Fruit fly (Drosophila melanogaster): ENCODE measurements around the gene CG17122.

The CG17122 gene

DNA sequence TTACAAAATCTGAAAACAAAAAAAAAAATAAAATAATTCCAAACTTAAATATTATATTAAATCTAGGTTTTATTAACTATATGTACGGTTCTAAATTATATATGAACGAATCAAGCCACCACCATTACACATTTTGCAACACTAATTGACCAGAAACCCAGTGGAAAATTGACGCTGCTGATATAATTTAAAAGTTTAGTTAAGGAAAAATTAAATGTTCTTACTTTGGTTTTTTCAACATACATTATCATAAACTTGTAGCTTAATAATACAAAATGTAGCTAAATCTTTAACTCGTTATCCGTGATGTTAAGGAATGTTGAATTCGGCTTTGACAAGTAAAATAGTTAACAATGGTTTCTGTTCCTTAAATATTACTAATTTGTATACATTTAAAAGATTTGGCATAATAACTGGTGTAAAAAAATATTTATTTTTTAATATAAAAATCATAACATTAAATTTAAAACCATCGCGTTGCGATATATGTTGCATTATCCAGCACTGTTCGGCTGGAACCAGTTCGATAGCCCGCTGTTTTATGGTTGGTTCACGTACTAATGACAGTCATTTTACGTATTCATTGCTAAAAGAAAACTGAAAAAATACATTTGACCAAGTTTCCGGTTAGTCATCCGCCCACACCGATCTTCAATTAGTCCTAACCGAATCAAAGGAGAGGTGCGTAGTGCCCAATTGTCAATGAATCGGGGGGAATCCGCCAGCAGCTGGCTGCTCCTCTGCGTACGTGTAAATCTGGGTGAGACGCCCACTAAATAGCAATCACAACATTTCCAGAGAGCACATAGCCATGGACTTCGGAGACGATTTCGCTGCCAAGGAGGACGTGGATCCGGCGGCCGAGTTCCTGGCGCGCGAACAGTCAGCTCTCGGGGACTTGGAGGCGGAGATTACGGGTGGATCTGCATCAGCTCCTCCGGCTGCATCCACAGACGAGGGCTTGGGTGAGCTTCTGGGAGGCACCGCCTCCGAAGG is 32.9 kb downstream of the CG17122 start (continued):
- TF ChIP-seq onecut (GFP tag; IDR thresholded peaks at IDR 0.05): 0 out of 2 replicates have a peak, but pooled peaks have one; percentile 10
- TF ChIP-seq Ada2b (GFP tag; IDR thresholded peaks at IDR 0.05): peak; percentile 41; the same call in 1 of the 2 replicates
- TF ChIP-seq vnd (GFP tag; IDR thresholded peaks at IDR 0.05; ENCODE audit: partially characterized antibody): peak; percentile 54; the same call in 2 of the 3 replicates
- peak; percentile 11 for TF ChIP-seq CG8944 (GFP tag; optimal IDR thresholded peaks at IDR 0.05)
- no peak for TF ChIP-seq rib (GFP tag; IDR thresholded peaks at IDR 0.05)
- peak; percentile 53 for TF ChIP-seq H2.0 (GFP tag; IDR thresholded peaks at IDR 0.05)
- 0 out of 2 replicates have a peak, but pooled peaks have one; percentile 43 for TF ChIP-seq CG5953 (GFP tag; IDR thresholded peaks at IDR 0.05)
- TF ChIP-seq CG3838 (GFP tag; optimal IDR thresholded peaks at IDR 0.05): no peak
- peak; percentile 79 for TF ChIP-seq nmo (GFP tag; optimal IDR thresholded peaks at IDR 0.05)
- TF ChIP-seq amos (GFP tag; IDR thresholded peaks at IDR 0.05; ENCODE audit: partially characterized antibody): peak; percentile 78
- TF ChIP-seq CG32772 (GFP tag; IDR thresholded peaks at IDR 0.05): peak; percentile 56
- TF ChIP-seq CG3847 (GFP tag; IDR thresholded peaks at IDR 0.05): peak; percentile 66
- TF ChIP-seq abd-A (tag; optimal IDR thresholded peaks at IDR 0.05): no peak
- TF ChIP-seq trh (GFP tag; optimal IDR thresholded peaks at IDR 0.05): peak; percentile 3
- peak; percentile 94 for TF ChIP-seq MESR4 (GFP tag; optimal IDR thresholded peaks at IDR 0.05)
- no peak for TF ChIP-seq CG3407 (GFP tag; optimal IDR thresholded peaks at IDR 0.05)
- TF ChIP-seq bbx (GFP tag; IDR thresholded peaks at IDR 0.05; ENCODE audit: partially characterized antibody): peak; percentile 57
- no peak for TF ChIP-seq shn (GFP tag; optimal IDR thresholded peaks at IDR 0.05)
- peak; percentile 2 for TF ChIP-seq HHEX (GFP tag; optimal IDR thresholded peaks at IDR 0.05)
- peak; percentile 18 for TF ChIP-seq CG18476 (GFP tag; optimal IDR thresholded peaks at IDR 0.05)
- TF ChIP-seq CG9727 (GFP tag; optimal IDR thresholded peaks at IDR 0.05): peak; percentile 65
- TF ChIP-seq CG2202 (tag; optimal IDR thresholded peaks at IDR 0.05): peak; percentile 23
- TF ChIP-seq CG10959 (GFP tag; IDR thresholded peaks at IDR 0.05): no peak
- TF ChIP-seq Hr51 (GFP tag; optimal IDR thresholded peaks at IDR 0.05): peak in 1 of 2 experiments; percentile 73
- TF ChIP-seq bcd (GFP tag; optimal IDR thresholded peaks at IDR 0.05): peak; percentile 65
- TF ChIP-seq Stat92E (GFP tag; optimal IDR thresholded peaks at IDR 0.05): no peak
- 0 out of 2 replicates have a peak, but pooled peaks have one; percentile 29 for TF ChIP-seq CG43689 (GFP tag; IDR thresholded peaks at IDR 0.05)
- TF ChIP-seq ato (GFP tag; IDR thresholded peaks at IDR 0.05; ENCODE audit: partially characterized antibody): no peak
- no peak for TF ChIP-seq gro (GFP tag; optimal IDR thresholded peaks at IDR 0.05)
- peak; percentile 11 for TF ChIP-seq CG3995 (GFP tag; optimal IDR thresholded peaks at IDR 0.05)
- peak; percentile 49; the same call in 1 of the 2 replicates for TF ChIP-seq Atf6 (GFP tag; IDR thresholded peaks at IDR 0.05)
- no peak; the same call in 1 of the 3 replicates for TF ChIP-seq B-H1 (GFP tag; IDR thresholded peaks at IDR 0.05)
- peak; percentile 14 for TF ChIP-seq CG13894 (tag; optimal IDR thresholded peaks at IDR 0.05)
- TF ChIP-seq NC2β (GFP tag; optimal IDR thresholded peaks at IDR 0.05): no peak
- TF ChIP-seq NFAT (GFP tag; IDR thresholded peaks at IDR 0.05): peak; percentile 66
- TF ChIP-seq Ptx1 (GFP tag; IDR thresholded peaks at IDR 0.05): peak; percentile 50
- TF ChIP-seq luna (GFP tag; optimal IDR thresholded peaks at IDR 0.05): no peak
- peak; percentile 63 for TF ChIP-seq CG13296 (GFP tag; optimal IDR thresholded peaks at IDR 0.05)
- no peak for TF ChIP-seq Hr39 (optimal IDR thresholded peaks at IDR 0.05)
- no peak for TF ChIP-seq kni (GFP tag; optimal IDR thresholded peaks at IDR 0.05)
- no peak for TF ChIP-seq CG9876 (GFP tag; optimal IDR thresholded peaks at IDR 0.05)
- TF ChIP-seq dpn (GFP tag; optimal IDR thresholded peaks at IDR 0.05): peak in 1 of 2 experiments; percentile 53
- no peak for TF ChIP-seq CG12769 (tag; optimal IDR thresholded peaks at IDR 0.05)
- 0 out of 2 replicates have a peak, but pooled peaks have one; percentile 40 for TF ChIP-seq CG11696 (GFP tag; IDR thresholded peaks at IDR 0.05)
- TF ChIP-seq Blimp-1 (GFP tag; optimal IDR thresholded peaks at IDR 0.05): peak; percentile 40
- no peak for TF ChIP-seq dati (GFP tag; IDR thresholded peaks at IDR 0.05)
- no peak for TF ChIP-seq Bdp1 (GFP tag; optimal IDR thresholded peaks at IDR 0.05)
- no peak for TF ChIP-seq Dad (GFP tag; optimal IDR thresholded peaks at IDR 0.05)

Measured in whole organism, embryonic.